Fruit fly (Drosophila melanogaster) whole organism, embryonic: ENCODE data around the gene Tlk.

Source experiments
- Bdp1 ChIP-seq: fragments of 200-800 bp; sonication (Bioruptor generic); optimal IDR thresholded peaks from 3 replicates; lab custom pipeline; 2016; ENCODE audit warnings: missing biosample characterization, missing genetic modification characterization
- CG10431 ChIP-seq: fragments of 200-800 bp; sonication (Bioruptor generic); optimal IDR thresholded peaks from 3 replicates; lab custom pipeline; 2018; ENCODE audit warnings: missing biosample characterization, mild to moderate bottlenecking, missing genetic modification characterization
- CG10462 ChIP-seq: fragments of 200-800 bp; sonication (Bioruptor generic); optimal IDR thresholded peaks from 2 replicates; lab custom pipeline; 2016; ENCODE audit warnings: missing biosample characterization, missing genetic modification characterization
- CG11696 ChIP-seq: fragments of 200-800 bp; sonication (Bioruptor generic); IDR thresholded peaks from 2 replicates; pipeline ENCODE4 v1.3.6; 2022; ENCODE audit warnings: missing biosample characterization, missing genetic modification characterization
- CG13424 ChIP-seq: fragments of 200-800 bp; sonication (Bioruptor generic); optimal IDR thresholded peaks from 2 replicates; lab custom pipeline; 2019; ENCODE audit warnings: missing biosample characterization, mild to moderate bottlenecking, missing genetic modification characterization, moderate library complexity
- CG14050 ChIP-seq: fragments of 200-800 bp; sonication (Bioruptor generic); IDR thresholded peaks from 3 replicates; pipeline ENCODE4 v1.3.6; 2022; ENCODE audit warnings: missing biosample characterization, missing genetic modification characterization
- CG14860 ChIP-seq: fragments of 200-800 bp; sonication (Bioruptor generic); IDR thresholded peaks from 3 replicates; pipeline ENCODE4 v1.3.6; 2022; ENCODE audit warnings: missing biosample characterization, missing genetic modification characterization; ENCODE audit not compliant: partially characterized antibody
- CG16779 ChIP-seq: fragments of 200-800 bp; sonication (Bioruptor generic); IDR thresholded peaks from 2 replicates; pipeline ENCODE4 v1.3.6; 2022; ENCODE audit warnings: missing biosample characterization, missing genetic modification characterization
- CG17802 ChIP-seq: fragments of 200-800 bp; sonication (Bioruptor generic); optimal IDR thresholded peaks from 2 replicates; lab custom pipeline; 2018; ENCODE audit warnings: missing biosample characterization, mild to moderate bottlenecking, missing genetic modification characterization, moderate library complexity
- CG17912 ChIP-seq: fragments of 200-800 bp; sonication (Bioruptor generic); optimal IDR thresholded peaks from 2 replicates; lab custom pipeline; 2018; ENCODE audit warnings: missing biosample characterization, mild to moderate bottlenecking, missing genetic modification characterization
- CG18619 ChIP-seq: fragments of 200-800 bp; sonication (Bioruptor generic); optimal IDR thresholded peaks from 3 replicates; lab custom pipeline; 2017; ENCODE audit warnings: missing biosample characterization, mild to moderate bottlenecking, missing genetic modification characterization
- CG2712 ChIP-seq: fragments of 200-800 bp; optimal IDR thresholded peaks from 3 replicates; lab custom pipeline; 2019; ENCODE audit warnings: missing biosample characterization, mild to moderate bottlenecking, missing genetic modification characterization, moderate library complexity
- CG31441 ChIP-seq: fragments of 200-800 bp; sonication (Bioruptor generic); IDR thresholded peaks from 2 replicates; pipeline ENCODE4 v1.3.6; 2022; ENCODE audit warnings: missing biosample characterization, missing genetic modification characterization
- CG3281 ChIP-seq: fragments of 200-800 bp; sonication (Bioruptor generic); optimal IDR thresholded peaks from 3 replicates; lab custom pipeline; 2017; ENCODE audit warnings: missing biosample characterization, mild to moderate bottlenecking, missing genetic modification characterization
- CG34224 ChIP-seq: fragments of 200-800 bp; sonication (Bioruptor generic); IDR thresholded peaks from 3 replicates; pipeline ENCODE4 v1.3.6; 2022; ENCODE audit warnings: missing biosample characterization, missing genetic modification characterization; ENCODE audit not compliant: partially characterized antibody
- CG9727 ChIP-seq: fragments of 200-800 bp; sonication (Bioruptor generic); optimal IDR thresholded peaks from 3 replicates; lab custom pipeline; 2017; ENCODE audit warnings: missing biosample characterization, mild to moderate bottlenecking, missing genetic modification characterization
- Dfd ChIP-seq, 2 experiments: fragments of >200 bp; optimal IDR thresholded peaks; 2 replicates each; lab custom pipeline; 2017; ENCODE audit warnings: missing biosample characterization in 2 of 2, missing genetic modification characterization in 2 of 2
- Dip2 ChIP-seq: fragments of 200-800 bp; sonication (Bioruptor generic); IDR thresholded peaks from 2 replicates; pipeline ENCODE4 v1.3.6; 2022; ENCODE audit warnings: missing biosample characterization, missing genetic modification characterization
- GATAe ChIP-seq: fragments of 200-800 bp; sonication (Bioruptor generic); conservative IDR thresholded peaks from 2 replicates; pipeline ENCODE4 v1.3.6; 2022; ENCODE audit warnings: missing biosample characterization, missing genetic modification characterization
- H2.0 ChIP-seq: fragments of 200-800 bp; sonication (Bioruptor generic); IDR thresholded peaks from 2 replicates; pipeline ENCODE4 v1.3.6; 2022; ENCODE audit warnings: missing biosample characterization, missing genetic modification characterization
- HHEX ChIP-seq: fragments of 200-800 bp; sonication (Bioruptor generic); optimal IDR thresholded peaks from 3 replicates; lab custom pipeline; 2017; ENCODE audit warnings: missing biosample characterization, mild to moderate bottlenecking, missing genetic modification characterization, missing genetic modification reagents
- HLH4C ChIP-seq: fragments of 200-800 bp; sonication (Bioruptor generic); IDR thresholded peaks from 3 replicates; pipeline ENCODE4 v1.3.6; 2022; ENCODE audit warnings: missing biosample characterization, missing genetic modification characterization; ENCODE audit not compliant: partially characterized antibody
- HLHmδ ChIP-seq: fragments of 200-800 bp; sonication (Bioruptor generic); optimal IDR thresholded peaks from 2 replicates; lab custom pipeline; 2018; ENCODE audit warnings: missing biosample characterization, mild to moderate bottlenecking, missing genetic modification characterization, moderate library complexity
- Hey ChIP-seq: fragments of 200-800 bp; sonication (Bioruptor generic); optimal IDR thresholded peaks from 3 replicates; lab custom pipeline; 2018; ENCODE audit warnings: missing biosample characterization, mild to moderate bottlenecking, missing genetic modification characterization
- HmgD ChIP-seq: fragments of 200-800 bp; sonication (Bioruptor generic); optimal IDR thresholded peaks from 3 replicates; lab custom pipeline; 2016; ENCODE audit warnings: missing biosample characterization, missing genetic modification characterization
- Hmr ChIP-seq: fragments of 200-800 bp; sonication (Bioruptor generic); optimal IDR thresholded peaks from 3 replicates; lab custom pipeline; 2017; ENCODE audit warnings: mild to moderate bottlenecking, missing biosample characterization, missing genetic modification reagents, missing genetic modification characterization
- Hsf ChIP-seq: fragments of 200-800 bp; sonication (Bioruptor generic); optimal IDR thresholded peaks from 3 replicates; lab custom pipeline; 2016; ENCODE audit warnings: missing biosample characterization, missing genetic modification characterization
- Mrtf ChIP-seq: fragments of 200-800 bp; sonication (Bioruptor generic); IDR thresholded peaks from 3 replicates; pipeline ENCODE4 v1.3.6; 2022; ENCODE audit warnings: missing biosample characterization, missing genetic modification characterization
- NfI ChIP-seq: fragments of 200-800 bp; sonication (Bioruptor generic); optimal IDR thresholded peaks from 3 replicates; lab custom pipeline; 2018; ENCODE audit warnings: missing biosample characterization, mild to moderate bottlenecking, missing genetic modification characterization, moderate library complexity
- PHDP ChIP-seq: fragments of 200-800 bp; sonication (Bioruptor generic); optimal IDR thresholded peaks from 3 replicates; lab custom pipeline; 2018; ENCODE audit warnings: missing biosample characterization, mild to moderate bottlenecking, missing genetic modification characterization, moderate library complexity
- Sox102F ChIP-seq: fragments of 200-800 bp; sonication (Bioruptor generic); optimal IDR thresholded peaks from 2 replicates; lab custom pipeline; 2018; ENCODE audit warnings: missing biosample characterization, mild to moderate bottlenecking, missing genetic modification characterization, moderate library complexity
- Taf1 ChIP-seq: fragments of 200-800 bp; sonication (Bioruptor generic); IDR thresholded peaks from 2 replicates; pipeline ENCODE4 v1.3.6; 2022; ENCODE audit warnings: missing biosample characterization, missing genetic modification characterization
- bsh ChIP-seq, 2 experiments: fragments of 200-800 bp; sonication (Bioruptor generic); optimal IDR thresholded peaks; 2 replicates each; lab custom pipeline; 2017 to 2018; ENCODE audit warnings: mild to moderate bottlenecking in 2 of 2, missing biosample characterization in 2 of 2, missing genetic modification characterization in 2 of 2, moderate library complexity in 1 of 2
- cas ChIP-seq: fragments of 200-800 bp; sonication (Bioruptor generic); IDR thresholded peaks from 2 replicates; pipeline ENCODE4 v1.3.6; 2022; ENCODE audit warnings: missing biosample characterization, missing genetic modification characterization
- dysf ChIP-seq: fragments of 200-800 bp; sonication (Bioruptor generic); IDR thresholded peaks from 3 replicates; pipeline ENCODE4 v1.3.6; 2022; ENCODE audit warnings: missing biosample characterization, missing genetic modification characterization
- eyg ChIP-seq: fragments of 200-800 bp; sonication (Bioruptor generic); optimal IDR thresholded peaks from 3 replicates; lab custom pipeline; 2016; ENCODE audit warnings: missing biosample characterization, missing genetic modification characterization
- fu2 ChIP-seq: fragments of 200-800 bp; sonication (Bioruptor generic); optimal IDR thresholded peaks from 2 replicates; lab custom pipeline; 2016; ENCODE audit warnings: missing biosample characterization, missing genetic modification characterization
- gsb-n ChIP-seq: fragments of 200-800 bp; sonication (Bioruptor generic); optimal IDR thresholded peaks from 3 replicates; lab custom pipeline; 2018; ENCODE audit warnings: missing biosample characterization, mild to moderate bottlenecking, missing genetic modification characterization
- her ChIP-seq: fragments of 200-800 bp; sonication (Bioruptor generic); optimal IDR thresholded peaks from 2 replicates; lab custom pipeline; 2016; ENCODE audit warnings: missing biosample characterization, missing genetic modification characterization
- kah ChIP-seq: fragments of 200-800 bp; sonication (Bioruptor generic); optimal IDR thresholded peaks from 2 replicates; lab custom pipeline; 2018; ENCODE audit warnings: missing biosample characterization, mild to moderate bottlenecking, missing genetic modification characterization
- knrl ChIP-seq: fragments of 200-800 bp; sonication (Bioruptor generic); IDR thresholded peaks from 3 replicates; pipeline ENCODE4 v1.3.6; 2022; ENCODE audit warnings: missing biosample characterization, missing genetic modification characterization; ENCODE audit not compliant: partially characterized antibody
- nmo ChIP-seq: fragments of 200-800 bp; sonication (Bioruptor generic); optimal IDR thresholded peaks from 2 replicates; lab custom pipeline; 2018; ENCODE audit warnings: missing biosample characterization, mild to moderate bottlenecking, missing genetic modification characterization, moderate library complexity
- phol ChIP-seq: fragments of 200-800 bp; sonication (Bioruptor generic); optimal IDR thresholded peaks from 3 replicates; lab custom pipeline; 2018; ENCODE audit warnings: missing biosample characterization, mild to moderate bottlenecking, missing genetic modification characterization, moderate library complexity
- ranshi ChIP-seq: fragments of 200-800 bp; sonication (Bioruptor generic); IDR thresholded peaks from 2 replicates; pipeline ENCODE4 v1.3.6; 2022; ENCODE audit warnings: missing biosample characterization, missing genetic modification characterization
- repo ChIP-seq: fragments of 200-800 bp; sonication (Bioruptor generic); optimal IDR thresholded peaks from 2 replicates; lab custom pipeline; 2016; ENCODE audit warnings: missing biosample characterization, missing genetic modification characterization
- sima ChIP-seq: fragments of 200-800 bp; sonication (Bioruptor generic); optimal IDR thresholded peaks from 2 replicates; lab custom pipeline; 2016; ENCODE audit warnings: missing biosample characterization, missing genetic modification characterization
- stwl ChIP-seq: fragments of 200-800 bp; sonication (Bioruptor generic); optimal IDR thresholded peaks from 3 replicates; lab custom pipeline; 2018; ENCODE audit warnings: missing biosample characterization, mild to moderate bottlenecking, missing genetic modification characterization, moderate library complexity
- trem ChIP-seq: fragments of 200-800 bp; optimal IDR thresholded peaks from 3 replicates; lab custom pipeline; 2019; ENCODE audit warnings: missing biosample characterization, mild to moderate bottlenecking, missing genetic modification characterization, moderate library complexity
- ttk ChIP-seq: fragments of 200-800 bp; sonication (Bioruptor generic); IDR thresholded peaks from 2 replicates; pipeline ENCODE4 v2.1.2; 2022; ENCODE audit warnings: missing biosample characterization, missing genetic modification characterization
- twi ChIP-seq: fragments of 200-800 bp; optimal IDR thresholded peaks from 2 replicates; lab custom pipeline; 2019; ENCODE audit warnings: missing biosample characterization, mild to moderate bottlenecking, missing genetic modification characterization, moderate library complexity
- zfh2 ChIP-seq: fragments of 200-800 bp; sonication (Bioruptor generic); optimal IDR thresholded peaks from 2 replicates; lab custom pipeline; 2016; ENCODE audit warnings: missing biosample characterization, missing genetic modification characterization

Gene Tlk

dm6 chrX:3748248-3748647 lies 28.4 kb downstream of the Tlk start (continued):
- TF ChIP-seq CG14860 (GFP tag; lab: Robert Waterston, UW) = no peak
- TF ChIP-seq zfh2 (GFP tag; lab: Kevin White, UChicago) = peak; percentile 31
- TF ChIP-seq cas (GFP tag; lab: Robert Waterston, UW) = no peak
- TF ChIP-seq NfI = peak; percentile 71
- TF ChIP-seq her (GFP tag; lab: Kevin White, UChicago) = no peak
- TF ChIP-seq Hey = no peak
- peak; percentile 41; the same call in 1 of the 3 replicates for TF ChIP-seq Mrtf (GFP tag; lab: Robert Waterston, UW)
- TF ChIP-seq CG31441 (GFP tag; lab: Robert Waterston, UW) = peak; percentile 83
- no peak for TF ChIP-seq CG34224 (GFP tag; lab: Robert Waterston, UW)
- TF ChIP-seq HLHmδ (GFP tag; lab: Kevin White, UChicago) = no peak
- TF ChIP-seq fu2 (GFP tag; lab: Kevin White, UChicago) = no peak
- no peak for TF ChIP-seq CG16779
- TF ChIP-seq CG17802 (tag; lab: Kevin White, UChicago) = no peak
- TF ChIP-seq CG18619 (GFP tag; lab: Kevin White, UChicago) = peak; percentile 66
- TF ChIP-seq CG3281 (GFP tag; lab: Kevin White, UChicago) = peak; percentile 83
- TF ChIP-seq bsh (GFP tag; optimal IDR thresholded peaks at IDR 0.05; lab: Kevin White, UChicago) = peak; percentile 64 to 88
- TF ChIP-seq Sox102F (GFP tag; lab: Kevin White, UChicago) = peak; percentile 75
- no peak for TF ChIP-seq CG10431
- TF ChIP-seq Dip2 (GFP tag; lab: Robert Waterston, UW) = no peak
- no peak for TF ChIP-seq CG17912
- peak; percentile 69; the same call in 2 of the 3 replicates for TF ChIP-seq dysf (GFP tag; lab: Robert Waterston, UW)
- peak; percentile 76 for TF ChIP-seq CG2712 (tag; lab: Kevin White, UChicago)
- no peak for TF ChIP-seq stwl (tag; lab: Kevin White, UChicago)
- TF ChIP-seq HLH4C = no peak
- TF ChIP-seq ranshi (GFP tag; lab: Robert Waterston, UW) = peak; percentile 58
- TF ChIP-seq GATAe (GFP tag; lab: Robert Waterston, UW) = no peak
- no peak for TF ChIP-seq trem (tag; lab: Kevin White, UChicago)
- no peak for TF ChIP-seq Dfd (GFP tag; optimal IDR thresholded peaks at IDR 0.05; lab: Kevin White, UChicago)
- TF ChIP-seq Bdp1 = no peak
- TF ChIP-seq Taf1 (GFP tag; lab: Robert Waterston, UW) = 0 out of 2 replicates have a peak, but pooled peaks have one; percentile 46
- peak; percentile 80 for TF ChIP-seq CG13424 (tag; lab: Kevin White, UChicago)
- peak; percentile 50; the same call in 2 of the 3 replicates for TF ChIP-seq CG14050
- peak; percentile 86 for TF ChIP-seq CG11696 (GFP tag; lab: Robert Waterston, UW)
- peak; percentile 70 for TF ChIP-seq CG9727 (GFP tag; lab: Kevin White, UChicago)
- TF ChIP-seq PHDP (tag; lab: Kevin White, UChicago) = peak; percentile 80
- TF ChIP-seq Hmr (GFP tag; lab: Kevin White, UChicago) = peak; percentile 86
- peak; percentile 81 for TF ChIP-seq phol (tag; lab: Kevin White, UChicago)
- TF ChIP-seq knrl = no peak
- no peak for TF ChIP-seq repo
- TF ChIP-seq gsb-n (tag; lab: Kevin White, UChicago) = peak; percentile 2
- peak; percentile 2 for TF ChIP-seq CG10462 (GFP tag; lab: Kevin White, UChicago)
- TF ChIP-seq kah (GFP tag; lab: Kevin White, UChicago) = peak; percentile 51
- TF ChIP-seq Hsf = peak; percentile 47
- TF ChIP-seq HmgD = no peak
- TF ChIP-seq ttk (GFP tag; lab: Robert Waterston, UW) = no peak; the same call in 1 of the 2 replicates
- TF ChIP-seq nmo (GFP tag; lab: Kevin White, UChicago) = peak; percentile 80
- peak; percentile 42; the same call in 1 of the 2 replicates for TF ChIP-seq H2.0 (GFP tag; lab: Robert Waterston, UW)
- TF ChIP-seq twi (tag; lab: Kevin White, UChicago) = peak; percentile 26
- TF ChIP-seq eyg = no peak
- peak; percentile 72 for TF ChIP-seq HHEX (GFP tag; lab: Kevin White, UChicago)
- TF ChIP-seq sima = no peak
